Fruit fly (Drosophila melanogaster): ENCODE data around the gene CG32081.

Gene CG32081

DNA sequence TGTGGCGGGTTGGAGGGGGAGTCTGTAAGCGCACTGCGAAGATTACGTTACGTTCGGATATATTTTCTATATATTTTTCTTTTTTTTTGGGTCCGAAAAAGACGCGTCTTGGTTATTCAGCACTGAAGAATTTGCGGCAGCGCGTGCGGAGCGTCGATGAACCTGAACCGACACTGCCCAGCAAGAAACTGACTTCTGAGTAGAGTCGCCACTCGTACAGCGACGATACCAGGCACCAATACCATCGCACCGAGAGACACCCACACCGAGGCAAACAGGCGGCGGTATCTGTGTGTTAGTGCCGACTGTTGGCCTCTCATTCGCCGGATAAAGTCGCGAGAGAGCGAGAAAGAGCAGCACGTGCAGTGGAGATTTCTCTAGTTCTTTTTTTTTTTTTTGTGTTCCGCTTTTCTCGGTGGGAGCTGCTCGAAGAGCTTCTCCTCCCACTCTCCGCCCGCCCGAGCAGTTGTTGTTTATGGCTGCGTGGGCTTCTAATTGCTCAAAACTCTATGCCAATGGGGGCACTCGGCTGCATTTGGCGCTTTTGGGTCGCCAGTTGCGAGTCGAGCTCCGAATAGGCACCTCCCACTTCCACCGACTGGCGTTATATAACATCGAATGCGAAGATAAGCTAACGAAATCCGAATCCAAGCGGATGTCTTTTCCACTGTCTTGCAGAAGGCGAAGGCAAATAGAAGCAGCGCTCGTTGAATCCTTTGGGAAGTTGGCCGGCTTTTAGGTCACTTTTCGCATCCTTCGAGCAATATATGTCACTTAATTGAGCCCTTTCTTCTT, 18.2 kb upstream of the CG32081 start, which contains the start of gene klu:
klu (minus strand) TSS at position 189 of the 795 bp plus-strand sequence.
- TF ChIP-seq CG8478 (optimal IDR thresholded peaks at IDR 0.05) (no peak), CTCF (optimal IDR thresholded peaks at IDR 0.05) (no peak)

DNA sequence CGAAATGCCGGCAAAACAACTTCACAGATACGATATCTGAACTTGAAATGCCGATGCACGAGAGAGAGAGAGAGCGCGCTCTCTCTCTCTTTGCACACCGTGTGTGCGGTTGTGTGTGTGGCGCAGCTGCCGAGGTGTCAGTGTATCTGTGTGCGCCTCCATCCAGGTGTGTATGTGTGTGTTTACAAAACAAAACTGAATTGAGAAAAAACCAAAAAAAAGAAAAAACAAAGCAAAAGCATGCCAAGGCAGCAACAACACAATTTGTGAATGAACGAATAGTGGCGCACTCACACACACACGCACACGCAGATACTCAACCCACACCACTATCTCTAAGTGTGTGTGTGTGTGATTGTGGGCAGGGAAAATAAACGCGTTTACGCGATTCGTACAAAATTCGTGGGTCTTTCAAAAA, 17.0 kb upstream of the CG32081 start:
- TF ChIP-seq CG8478 (optimal IDR thresholded peaks at IDR 0.05) (no peak), CTCF (optimal IDR thresholded peaks at IDR 0.05) (no peak)

DNA sequence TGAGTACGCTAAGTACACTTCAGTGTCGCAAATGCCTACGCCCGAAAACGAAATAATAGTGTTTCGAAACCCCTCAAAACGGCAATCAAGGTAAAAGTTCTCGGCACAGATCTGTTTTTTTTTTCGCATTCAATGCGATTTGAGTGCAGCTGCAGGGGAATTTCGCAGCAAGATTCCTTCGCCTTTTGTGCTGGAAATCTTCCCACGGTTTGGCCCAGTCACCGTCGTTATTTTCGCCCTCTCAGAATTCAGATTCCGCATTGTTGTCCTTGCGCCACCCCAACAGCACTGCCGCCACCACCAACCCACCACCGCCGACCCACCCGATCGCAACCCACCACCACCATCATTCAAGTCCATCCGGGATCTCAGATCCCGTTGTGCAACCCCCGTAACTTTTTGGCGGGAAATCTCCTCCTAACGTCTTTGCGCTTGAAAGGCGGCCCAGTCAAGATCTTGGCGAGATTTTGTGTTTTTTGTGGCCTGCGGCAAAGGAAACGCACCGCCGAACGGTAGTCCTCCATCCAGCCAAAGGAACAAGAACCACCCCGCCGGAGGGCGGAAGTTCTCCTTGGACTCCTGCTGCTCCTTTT, 15.7 kb upstream of the CG32081 start:
- no peak for TF ChIP-seq CG8478 (optimal IDR thresholded peaks at IDR 0.05)
- TF ChIP-seq CTCF (optimal IDR thresholded peaks at IDR 0.05) = no peak

- TF ChIP-seq CTCF (optimal IDR thresholded peaks at IDR 0.05) (no peak), CG8478 (optimal IDR thresholded peaks at IDR 0.05) (no peak)
Measured at dm6 chr3L:11015203-11015602, 12.2 kb upstream of the CG32081 start.

- TF ChIP-seq CTCF (optimal IDR thresholded peaks at IDR 0.05) = no peak
- no peak for TF ChIP-seq CG8478 (optimal IDR thresholded peaks at IDR 0.05)
Measured at dm6 chr3L:11020058-11020457, 7.3 kb upstream of the CG32081 start.

DNA sequence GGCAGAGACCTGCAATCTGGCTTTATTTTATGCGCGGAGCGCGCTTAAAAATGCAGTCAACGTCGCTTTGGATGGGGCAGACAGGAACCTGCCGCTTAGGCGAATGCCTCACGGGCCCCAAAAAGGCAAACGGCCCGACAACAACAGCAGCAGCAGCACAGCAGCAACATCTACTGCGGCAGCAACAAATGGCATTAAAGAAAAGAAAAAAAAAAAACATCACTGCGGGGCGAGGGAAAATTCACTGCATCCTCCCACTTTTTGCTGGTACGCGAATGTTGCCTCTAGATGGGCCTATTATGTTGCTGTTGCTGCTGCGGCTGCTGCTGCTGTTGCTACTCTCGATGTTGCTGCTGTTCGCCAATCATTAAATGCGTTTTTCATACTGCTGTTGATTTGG, 5.4 kb upstream of the CG32081 start:
- TF ChIP-seq CTCF (optimal IDR thresholded peaks at IDR 0.05) (no peak), CG8478 (optimal IDR thresholded peaks at IDR 0.05) (no peak)

dm6 chr3L:11023235-11023634, 4.1 kb upstream of the CG32081 start, which contains the start of gene Fad2:
Gene Fad2, plus strand, starts transcription at chr3L:11023535.
- no peak for TF ChIP-seq CTCF (optimal IDR thresholded peaks at IDR 0.05)
- no peak for TF ChIP-seq CG8478 (optimal IDR thresholded peaks at IDR 0.05)

DNA sequence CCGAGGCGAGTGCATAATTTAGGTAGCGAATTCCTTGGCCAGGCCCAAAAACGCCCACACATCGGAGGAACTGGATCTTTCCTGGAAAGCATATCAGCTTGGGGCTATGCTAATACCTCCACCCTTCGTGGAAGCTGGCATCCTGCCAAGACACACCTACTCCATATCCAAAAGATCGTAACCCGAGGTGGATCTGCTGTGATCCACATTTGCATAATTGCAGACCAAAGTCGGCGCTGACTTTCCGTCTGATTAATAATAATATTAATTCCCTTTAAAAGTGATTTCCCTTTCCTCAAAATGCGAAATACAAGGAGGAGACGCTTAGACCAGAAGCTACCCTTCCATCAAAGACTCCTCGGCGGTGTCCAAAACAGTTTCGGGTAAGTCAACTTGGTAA, 2.1 kb upstream of the CG32081 start, which contains the start of gene CG32079:
CG32079 (plus strand) TSS at position 301 of the 400 bp plus-strand sequence.
- TF ChIP-seq CG8478 (optimal IDR thresholded peaks at IDR 0.05) (no peak), CTCF (optimal IDR thresholded peaks at IDR 0.05) (no peak)

DNA sequence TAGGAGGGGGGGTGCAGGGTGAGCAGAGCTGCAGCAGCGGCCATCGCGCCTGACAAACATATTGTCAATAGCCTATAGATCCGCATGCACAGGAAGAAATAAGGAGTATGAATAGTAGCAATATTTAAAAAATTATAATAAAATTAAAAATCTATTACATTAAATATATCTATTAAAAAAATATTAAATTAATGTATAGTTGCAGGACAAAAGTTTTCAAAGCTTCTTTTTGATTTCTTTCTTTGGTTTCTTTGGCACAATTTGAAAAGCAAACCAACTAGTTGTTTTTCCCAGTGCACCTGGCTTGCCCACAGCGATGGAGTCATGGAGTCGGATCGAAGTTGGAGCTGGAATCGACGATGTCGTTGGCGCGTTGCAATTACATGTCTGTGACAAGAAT, 4.4 kb downstream of the CG32081 start:
- TF ChIP-seq CTCF (optimal IDR thresholded peaks at IDR 0.05) (no peak), CG8478 (optimal IDR thresholded peaks at IDR 0.05) (no peak)

DNA sequence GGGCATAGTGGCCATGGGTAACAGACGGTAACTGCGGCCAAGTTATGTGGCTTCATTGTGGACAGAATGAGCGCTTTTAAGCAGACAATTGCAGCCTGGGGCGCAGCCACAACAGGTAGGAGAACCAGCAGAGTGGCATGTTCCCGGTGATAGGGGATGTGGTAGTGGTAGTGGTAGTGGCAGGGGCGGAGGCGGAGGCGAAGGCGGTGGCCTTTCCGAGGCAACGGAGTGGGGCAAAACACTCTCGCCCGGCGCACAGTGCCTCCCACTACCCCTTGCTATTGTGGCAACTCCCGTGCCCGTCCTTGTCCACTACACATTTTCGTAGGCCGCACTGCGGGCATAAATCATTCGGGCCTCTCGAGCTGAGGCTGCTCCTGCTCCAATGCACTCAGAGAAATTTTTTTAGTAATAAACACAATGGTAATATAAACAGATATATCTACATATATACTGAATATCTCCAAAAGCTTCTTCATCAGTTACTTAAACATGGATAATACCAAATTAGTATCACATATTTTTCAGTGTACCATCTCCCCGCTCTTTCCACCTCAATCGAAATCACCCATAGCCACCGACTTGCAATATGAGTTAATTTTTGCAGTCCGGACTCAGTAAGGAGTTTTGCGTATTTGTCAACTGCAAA, 6.1 kb downstream of the CG32081 start:
- TF ChIP-seq CG8478 (optimal IDR thresholded peaks at IDR 0.05) (no peak), CTCF (optimal IDR thresholded peaks at IDR 0.05) (no peak)

dm6 chr3L:11035039-11035438, 7.7 kb downstream of the CG32081 start:
- TF ChIP-seq CTCF (optimal IDR thresholded peaks at IDR 0.05) = no peak
- no peak for TF ChIP-seq CG8478 (optimal IDR thresholded peaks at IDR 0.05)

- TF ChIP-seq CTCF (optimal IDR thresholded peaks at IDR 0.05) = peak; percentile 88 to 91
- TF ChIP-seq CG8478 (optimal IDR thresholded peaks at IDR 0.05) = no peak
Measured at dm6 chr3L:11041193-11041592, 13.8 kb downstream of the CG32081 start.

DNA sequence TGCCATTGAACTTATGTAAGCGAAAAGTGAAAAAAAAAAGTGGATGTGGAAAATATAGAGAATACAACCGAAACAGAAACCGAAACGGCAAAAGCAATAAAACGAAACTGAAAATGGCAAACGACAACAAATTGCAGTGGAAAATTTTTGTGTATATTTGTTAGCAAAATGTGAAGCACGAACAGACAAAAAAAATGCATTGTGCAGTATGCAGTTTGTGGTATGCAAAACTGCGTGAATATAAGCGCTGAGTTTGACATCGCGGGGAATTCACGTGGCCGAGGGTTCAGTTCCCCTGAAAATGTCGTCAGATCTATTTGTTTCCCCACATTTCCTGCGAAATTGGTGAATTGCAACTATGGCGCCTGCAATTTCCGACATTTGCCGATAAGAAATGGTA, 16.3 kb downstream of the CG32081 start:
- no peak for TF ChIP-seq CTCF (optimal IDR thresholded peaks at IDR 0.05)
- TF ChIP-seq CG8478 (optimal IDR thresholded peaks at IDR 0.05) = no peak

dm6 chr3L:11045009-11045408, 17.6 kb downstream of the CG32081 start:
- TF ChIP-seq CTCF (optimal IDR thresholded peaks at IDR 0.05) (no peak), CG8478 (optimal IDR thresholded peaks at IDR 0.05) (no peak)

- no peak for TF ChIP-seq CTCF (optimal IDR thresholded peaks at IDR 0.05)
- no peak for TF ChIP-seq CG8478 (optimal IDR thresholded peaks at IDR 0.05)
Measured at dm6 chr3L:11046559-11046958, 19.2 kb downstream of the CG32081 start.

- no peak for TF ChIP-seq CG8478 (optimal IDR thresholded peaks at IDR 0.05)
- TF ChIP-seq CTCF (optimal IDR thresholded peaks at IDR 0.05) = peak; percentile 98 to 99
Measured at dm6 chr3L:11047877-11048276, 20.5 kb downstream of the CG32081 start.
